Fruit fly (Drosophila melanogaster) Kc167 (cell line): ENCODE results near the gene ClpP.

Experiments used
- Sin3A ChIP-seq: fragments of >200 bp; optimal IDR thresholded peaks from 2 replicates; lab custom pipeline; 2018; ENCODE audit warnings: missing external identifiers
- h ChIP-seq: fragments of >200 bp; optimal IDR thresholded peaks from 3 replicates; lab custom pipeline; 2018; ENCODE audit warnings: missing external identifiers
- psq ChIP-seq: fragments of >200 bp; optimal IDR thresholded peaks from 2 replicates; lab custom pipeline; 2017; ENCODE audit warnings: missing external identifiers

dm6 chr2L:10387869-10388726 lies 31.5 kb downstream of the ClpP start, which contains the start of gene da:
- no peak for TF ChIP-seq psq (lab: Kevin White, UChicago)
- TF ChIP-seq h (lab: Kevin White, UChicago): no peak
- no peak for TF ChIP-seq Sin3A
